Fruit fly (Drosophila melanogaster) whole organism, embryonic: ENCODE measurements around the gene trbd.
A peak's percentile ranks its signal among the peaks of the same experiment; 100 is the strongest.

Source experiments
- Abd-B ChIP-seq: fragments of 200-800 bp; sonication (Bioruptor generic); optimal IDR thresholded peaks from 2 replicates; lab custom pipeline; 2018; ENCODE audit warnings: missing biosample characterization, mild to moderate bottlenecking, missing genetic modification characterization, moderate library complexity
- Aef1 ChIP-seq: fragments of 200-800 bp; sonication (Bioruptor generic); IDR thresholded peaks from 3 replicates; pipeline ENCODE4 v1.3.6; 2022; ENCODE audit warnings: missing biosample characterization, missing genetic modification characterization
- BtbVII ChIP-seq: fragments of 200-800 bp; sonication (Bioruptor generic); optimal IDR thresholded peaks from 3 replicates; lab custom pipeline; 2017; ENCODE audit warnings: missing biosample characterization, mild to moderate bottlenecking, missing genetic modification characterization
- CG10366 ChIP-seq: fragments of 200-800 bp; sonication (Bioruptor generic); IDR thresholded peaks from 2 replicates; pipeline ENCODE4 v1.3.6; 2022; ENCODE audit warnings: missing biosample characterization, missing genetic modification characterization
- CG10979 ChIP-seq: fragments of 200-800 bp; sonication (Bioruptor generic); optimal IDR thresholded peaks from 2 replicates; lab custom pipeline; 2018; ENCODE audit warnings: missing biosample characterization, mild to moderate bottlenecking, missing genetic modification characterization, moderate library complexity
- CG11560 ChIP-seq: fragments of 200-800 bp; sonication (Bioruptor generic); IDR thresholded peaks from 3 replicates; pipeline ENCODE4 v1.3.6; 2022; ENCODE audit warnings: missing biosample characterization, missing genetic modification characterization
- CG11696 ChIP-seq: fragments of 200-800 bp; sonication (Bioruptor generic); IDR thresholded peaks from 2 replicates; pipeline ENCODE4 v1.3.6; 2022; ENCODE audit warnings: missing biosample characterization, missing genetic modification characterization
- CG11723 ChIP-seq: fragments of 200-800 bp; sonication (Bioruptor generic); optimal IDR thresholded peaks from 2 replicates; lab custom pipeline; 2017; ENCODE audit warnings: missing biosample characterization, mild to moderate bottlenecking, missing genetic modification characterization
- CG13624 ChIP-seq: fragments of 200-800 bp; sonication (Bioruptor generic); optimal IDR thresholded peaks from 2 replicates; lab custom pipeline; 2016; ENCODE audit warnings: missing biosample characterization, missing genetic modification characterization
- CG17829 ChIP-seq: fragments of 200-800 bp; optimal IDR thresholded peaks from 2 replicates; lab custom pipeline; 2019; ENCODE audit warnings: missing biosample characterization, mild to moderate bottlenecking, missing genetic modification characterization, moderate library complexity
- CG2199 ChIP-seq: fragments of 200-800 bp; sonication (Bioruptor generic); IDR thresholded peaks from 3 replicates; pipeline ENCODE4 v1.3.6; 2022; ENCODE audit warnings: missing biosample characterization, missing genetic modification characterization
- CG31441 ChIP-seq: fragments of 200-800 bp; sonication (Bioruptor generic); IDR thresholded peaks from 2 replicates; pipeline ENCODE4 v1.3.6; 2022; ENCODE audit warnings: missing biosample characterization, missing genetic modification characterization
- CG34376 ChIP-seq: fragments of 200-800 bp; sonication (Bioruptor generic); optimal IDR thresholded peaks from 2 replicates; lab custom pipeline; 2018; ENCODE audit warnings: missing biosample characterization, mild to moderate bottlenecking, missing genetic modification characterization
- CG4424 ChIP-seq: fragments of 200-800 bp; sonication (Bioruptor generic); optimal IDR thresholded peaks from 3 replicates; lab custom pipeline; 2016; ENCODE audit warnings: missing biosample characterization, missing genetic modification characterization
- CG4854 ChIP-seq: fragments of 200-800 bp; sonication (Bioruptor generic); optimal IDR thresholded peaks from 2 replicates; lab custom pipeline; 2016; ENCODE audit warnings: missing biosample characterization, missing genetic modification characterization, inconsistent platforms
- CG8290 ChIP-seq, 3 experiments: fragments of 200-800 bp; sonication (Bioruptor generic); optimal IDR thresholded peaks; 2 replicates each; lab custom pipeline; 2016 to 2019; ENCODE audit warnings: missing biosample characterization in 3 of 3, missing genetic modification characterization in 3 of 3, mild to moderate bottlenecking in 2 of 3, moderate library complexity in 1 of 3
- CG8765 ChIP-seq: fragments of 200-800 bp; sonication (Bioruptor generic); IDR thresholded peaks from 2 replicates; pipeline ENCODE4 v1.3.6; 2022; ENCODE audit warnings: missing biosample characterization, missing genetic modification characterization
- Chrac-16 ChIP-seq: fragments of 200-800 bp; sonication (Bioruptor generic); optimal IDR thresholded peaks from 3 replicates; lab custom pipeline; 2016; ENCODE audit warnings: missing biosample characterization, missing genetic modification characterization
- E2f2 ChIP-seq: fragments of 200-800 bp; sonication (Bioruptor generic); IDR thresholded peaks from 2 replicates; pipeline ENCODE4 v1.3.6; 2022; ENCODE audit warnings: missing biosample characterization, missing genetic modification characterization
- Ets65A ChIP-seq: fragments of 200-800 bp; sonication (Bioruptor generic); peaks from one replicate; lab custom pipeline; 2016; ENCODE audit warnings: missing biosample characterization, missing genetic modification characterization
- H15 ChIP-seq: fragments of 200-800 bp; sonication (Bioruptor generic); IDR thresholded peaks from 3 replicates; pipeline ENCODE4 v1.3.6; 2022; ENCODE audit warnings: missing biosample characterization, missing genetic modification characterization
- HLH3B ChIP-seq: fragments of 200-800 bp; sonication (Bioruptor generic); IDR thresholded peaks from 2 replicates; pipeline ENCODE4 v1.3.6; 2022; ENCODE audit warnings: missing biosample characterization, missing genetic modification characterization
- HLH4C ChIP-seq: fragments of 200-800 bp; sonication (Bioruptor generic); IDR thresholded peaks from 3 replicates; pipeline ENCODE4 v1.3.6; 2022; ENCODE audit warnings: missing biosample characterization, missing genetic modification characterization; ENCODE audit not compliant: partially characterized antibody
- HmgD ChIP-seq: fragments of 200-800 bp; sonication (Bioruptor generic); optimal IDR thresholded peaks from 3 replicates; lab custom pipeline; 2016; ENCODE audit warnings: missing biosample characterization, missing genetic modification characterization
- Hr3 ChIP-seq: fragments of 200-800 bp; sonication (Bioruptor generic); optimal IDR thresholded peaks from 3 replicates; lab custom pipeline; 2016; ENCODE audit warnings: missing biosample characterization, missing genetic modification characterization
- Lim3 ChIP-seq: fragments of 200-800 bp; sonication (Bioruptor generic); IDR thresholded peaks from 2 replicates; pipeline ENCODE4 v1.3.6; 2022; ENCODE audit warnings: missing biosample characterization, missing genetic modification characterization
- Sin3A ChIP-seq: fragments of >200 bp; optimal IDR thresholded peaks from 2 replicates; lab custom pipeline; 2018
- Spps ChIP-seq: fragments of 200-800 bp; sonication (Bioruptor generic); optimal IDR thresholded peaks from 2 replicates; lab custom pipeline; 2018; ENCODE audit warnings: missing biosample characterization, mild to moderate bottlenecking, missing genetic modification characterization
- Trl ChIP-seq, 3 experiments: fragments of >200 bp in 2 of 3; fragments of 200-800 bp in 1 of 3; sonication (Bioruptor generic) in 1 of 3; optimal IDR thresholded peaks; 2 replicates in 1 of 3; 3 replicates in 2 of 3; lab custom pipeline; 2016 to 2017; ENCODE audit warnings: missing biosample characterization in 1 of 3, missing genetic modification characterization in 1 of 3
- Xrp1 ChIP-seq: fragments of 200-800 bp; sonication (Bioruptor generic); IDR thresholded peaks from 2 replicates; pipeline ENCODE4 v1.3.6; 2022; ENCODE audit warnings: missing biosample characterization, missing genetic modification characterization
- abd-A ChIP-seq: fragments of 200-800 bp; sonication (Bioruptor generic); optimal IDR thresholded peaks from 3 replicates; lab custom pipeline; 2019; ENCODE audit warnings: missing biosample characterization, mild to moderate bottlenecking, missing genetic modification characterization, moderate library complexity
- aop ChIP-seq: fragments of 200-800 bp; sonication (Bioruptor generic); IDR thresholded peaks from 2 replicates; pipeline ENCODE4 v1.3.6; 2022; ENCODE audit warnings: missing biosample characterization, missing genetic modification characterization
- az2 ChIP-seq: fragments of 200-800 bp; sonication (Bioruptor generic); optimal IDR thresholded peaks from 3 replicates; lab custom pipeline; 2016; ENCODE audit warnings: missing biosample characterization, missing genetic modification characterization
- caup ChIP-seq: fragments of 200-800 bp; sonication (Bioruptor generic); optimal IDR thresholded peaks from 3 replicates; lab custom pipeline; 2017; ENCODE audit warnings: missing biosample characterization, mild to moderate bottlenecking, missing genetic modification characterization, moderate library complexity; ENCODE audit not compliant: severe bottlenecking
- chm ChIP-seq: fragments of 200-800 bp; sonication (Bioruptor generic); IDR thresholded peaks from 2 replicates; pipeline ENCODE4 v1.3.6; 2022; ENCODE audit warnings: missing biosample characterization, missing genetic modification characterization
- dati ChIP-seq: fragments of 200-800 bp; sonication (Bioruptor generic); IDR thresholded peaks from 2 replicates; pipeline ENCODE4 v1.3.6; 2022; ENCODE audit warnings: missing biosample characterization, missing genetic modification characterization
- dpn ChIP-seq, 2 experiments: fragments of 200-800 bp; sonication (Bioruptor generic); optimal IDR thresholded peaks; 3 replicates each; lab custom pipeline; 2016; ENCODE audit warnings: missing biosample characterization in 2 of 2, missing genetic modification characterization in 2 of 2
- en ChIP-seq: fragments of 200-800 bp; sonication (Bioruptor generic); optimal IDR thresholded peaks from 2 replicates; lab custom pipeline; 2016; ENCODE audit warnings: missing biosample characterization, missing genetic modification characterization
- grn ChIP-seq: fragments of 200-800 bp; sonication (Bioruptor generic); optimal IDR thresholded peaks from 3 replicates; lab custom pipeline; 2017; ENCODE audit warnings: missing biosample characterization, missing genetic modification characterization
- h ChIP-seq: fragments of >200 bp; optimal IDR thresholded peaks from 2 replicates; lab custom pipeline; 2017
- ind ChIP-seq: fragments of 200-800 bp; sonication (Bioruptor generic); optimal IDR thresholded peaks from 3 replicates; lab custom pipeline; 2016; ENCODE audit warnings: missing biosample characterization, missing genetic modification characterization
- mld ChIP-seq: fragments of 200-800 bp; sonication (Bioruptor generic); IDR thresholded peaks from 3 replicates; pipeline ENCODE4 v1.3.6; 2022; ENCODE audit warnings: missing biosample characterization, missing genetic modification characterization; ENCODE audit not compliant: partially characterized antibody
- nmo ChIP-seq: fragments of 200-800 bp; sonication (Bioruptor generic); optimal IDR thresholded peaks from 2 replicates; lab custom pipeline; 2018; ENCODE audit warnings: missing biosample characterization, mild to moderate bottlenecking, missing genetic modification characterization, moderate library complexity
- p53 ChIP-seq: fragments of 200-800 bp; sonication (Bioruptor generic); optimal IDR thresholded peaks from 2 replicates; lab custom pipeline; 2016; ENCODE audit warnings: missing biosample characterization, missing genetic modification characterization
- peb ChIP-seq: fragments of 200-800 bp; sonication (Bioruptor generic); IDR thresholded peaks from 2 replicates; pipeline ENCODE4 v1.3.6; 2022; ENCODE audit warnings: missing biosample characterization, missing genetic modification characterization
- phol ChIP-seq: fragments of 200-800 bp; sonication (Bioruptor generic); optimal IDR thresholded peaks from 3 replicates; lab custom pipeline; 2018; ENCODE audit warnings: missing biosample characterization, mild to moderate bottlenecking, missing genetic modification characterization, moderate library complexity
- pzg ChIP-seq: fragments of 200-800 bp; sonication (Bioruptor generic); optimal IDR thresholded peaks from 3 replicates; lab custom pipeline; 2018; ENCODE audit warnings: missing biosample characterization, mild to moderate bottlenecking, missing genetic modification characterization, moderate library complexity
- ro ChIP-seq: fragments of 200-800 bp; sonication (Bioruptor generic); IDR thresholded peaks from 2 replicates; pipeline ENCODE4 v1.3.6; 2022; ENCODE audit warnings: missing biosample characterization, missing genetic modification characterization
- salm ChIP-seq: fragments of 200-800 bp; sonication (Bioruptor generic); optimal IDR thresholded peaks from 2 replicates; lab custom pipeline; 2018; ENCODE audit warnings: missing biosample characterization, mild to moderate bottlenecking, missing genetic modification characterization
- sens-2 ChIP-seq: fragments of 200-800 bp; sonication (Bioruptor generic); IDR thresholded peaks from 2 replicates; pipeline ENCODE4 v1.3.6; 2022; ENCODE audit warnings: missing biosample characterization, missing genetic modification characterization
- sim ChIP-seq: fragments of 200-800 bp; sonication (Bioruptor generic); IDR thresholded peaks from 2 replicates; pipeline ENCODE4 v1.3.6; 2022; ENCODE audit warnings: missing biosample characterization, missing genetic modification characterization
- tio ChIP-seq: fragments of 200-800 bp; sonication (Bioruptor generic); optimal IDR thresholded peaks from 2 replicates; lab custom pipeline; 2017; ENCODE audit warnings: missing biosample characterization, missing genetic modification characterization, inconsistent platforms

Gene trbd

DNA sequence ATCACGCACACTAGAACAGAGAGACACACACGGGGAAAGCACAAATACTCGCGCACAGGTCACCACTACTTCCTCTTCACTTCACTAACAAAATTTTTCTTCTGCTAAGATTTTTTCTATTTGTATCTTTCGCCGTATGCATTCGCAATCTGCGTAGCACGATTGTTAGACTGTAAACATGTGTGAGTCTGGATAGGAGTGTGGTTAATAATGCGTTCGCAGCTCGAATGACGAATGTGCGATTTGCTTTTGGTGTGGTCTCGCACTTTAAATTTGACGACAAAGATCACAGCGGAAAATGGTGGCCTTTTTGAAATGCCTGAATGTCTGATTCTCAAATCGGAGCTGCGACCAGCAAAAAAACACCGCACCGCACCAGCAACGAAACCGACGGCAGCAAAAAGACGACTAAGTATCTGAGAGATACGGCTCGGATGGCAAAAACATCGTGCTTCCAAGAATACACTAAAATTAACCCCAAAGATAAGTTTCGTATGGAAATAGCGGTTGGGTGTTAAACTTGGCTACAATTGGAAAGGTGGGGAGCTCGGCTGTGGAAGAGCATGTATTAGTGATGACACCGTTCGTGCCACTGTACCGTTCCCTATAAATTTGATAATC, 5.7 kb downstream of the trbd start, which contains the start of gene Unc-115a (continued):
- no peak for TF ChIP-seq Trl (optimal IDR thresholded peaks at IDR 0.05; lab: Kevin White, UChicago)
- TF ChIP-seq Trl (GFP tag; optimal IDR thresholded peaks at IDR 0.05; lab: Kevin White, UChicago): peak; percentile 30
- peak; percentile 38 for TF ChIP-seq Sin3A
- peak; percentile 36 to 47 for TF ChIP-seq dpn (GFP tag; optimal IDR thresholded peaks at IDR 0.05; lab: Kevin White, UChicago)
- TF ChIP-seq tio (GFP tag; lab: Kevin White, UChicago): no peak
- TF ChIP-seq CG11696: no peak
- TF ChIP-seq sens-2 (GFP tag; lab: Robert Waterston, UW): no peak
- TF ChIP-seq Spps (tag; lab: Kevin White, UChicago): no peak
- TF ChIP-seq aop: no peak
- TF ChIP-seq mld (GFP tag; lab: Robert Waterston, UW): no peak
- no peak for TF ChIP-seq Chrac-16 (GFP tag; lab: Kevin White, UChicago)
- TF ChIP-seq CG11723 (GFP tag; lab: Kevin White, UChicago): no peak
- no peak for TF ChIP-seq dati (GFP tag; lab: Robert Waterston, UW)
- no peak for TF ChIP-seq ro (GFP tag; lab: Robert Waterston, UW)
- TF ChIP-seq CG11560: no peak
- TF ChIP-seq Aef1 (GFP tag; lab: Robert Waterston, UW): no peak
- TF ChIP-seq CG10366 (GFP tag; lab: Robert Waterston, UW): no peak
- peak; percentile 63 for TF ChIP-seq nmo (GFP tag; lab: Kevin White, UChicago)
- no peak for TF ChIP-seq HLH4C (GFP tag; lab: Robert Waterston, UW)
- no peak for TF ChIP-seq p53 (GFP tag; lab: Kevin White, UChicago)
- no peak for TF ChIP-seq en (GFP tag; lab: Kevin White, UChicago)
- TF ChIP-seq CG34376 (GFP tag; lab: Kevin White, UChicago): peak; percentile 52
- no peak for TF ChIP-seq CG8765 (GFP tag; lab: Robert Waterston, UW)
- TF ChIP-seq salm (tag; lab: Kevin White, UChicago): peak; percentile 47
- no peak for TF ChIP-seq E2f2 (GFP tag; lab: Robert Waterston, UW)
- no peak for TF ChIP-seq Lim3 (GFP tag; lab: Robert Waterston, UW)
- no peak for TF ChIP-seq CG4854 (GFP tag; lab: Kevin White, UChicago)
- peak; percentile 61 for TF ChIP-seq caup (GFP tag; lab: Kevin White, UChicago)
- TF ChIP-seq HLH3B (GFP tag; lab: Robert Waterston, UW): no peak
- TF ChIP-seq CG31441: no peak
- TF ChIP-seq abd-A (tag; lab: Kevin White, UChicago): no peak
- TF ChIP-seq CG4424: no peak
- no peak for TF ChIP-seq CG2199 (GFP tag; lab: Robert Waterston, UW)
- TF ChIP-seq phol (tag; lab: Kevin White, UChicago): peak; percentile 59
- peak; percentile 24 for TF ChIP-seq Hr3 (GFP tag; lab: Kevin White, UChicago)
- TF ChIP-seq CG8290 (GFP tag; optimal IDR thresholded peaks at IDR 0.05; lab: Kevin White, UChicago): peak; percentile 12
- peak in 1 of 2 experiments; percentile 86 for TF ChIP-seq CG8290 (tag; optimal IDR thresholded peaks at IDR 0.05; lab: Kevin White, UChicago)
- TF ChIP-seq h (lab: Kevin White, UChicago): no peak
- no peak for TF ChIP-seq az2 (GFP tag; lab: Kevin White, UChicago)
- peak; percentile 78 for TF ChIP-seq CG13624
- no peak for TF ChIP-seq Xrp1 (GFP tag; lab: Robert Waterston, UW)
- TF ChIP-seq peb: no peak
- TF ChIP-seq BtbVII (GFP tag; lab: Kevin White, UChicago): peak; percentile 41
- TF ChIP-seq grn (GFP tag; lab: Kevin White, UChicago): peak; percentile 70
- no peak for TF ChIP-seq sim (GFP tag; lab: Robert Waterston, UW)
- TF ChIP-seq H15 (GFP tag; lab: Robert Waterston, UW): no peak
- peak; percentile 78 for TF ChIP-seq CG17829 (tag; lab: Kevin White, UChicago)
- no peak for TF ChIP-seq Abd-B (GFP tag; lab: Kevin White, UChicago)
- no peak for TF ChIP-seq ind (GFP tag; lab: Kevin White, UChicago)
- TF ChIP-seq chm (GFP tag; lab: Robert Waterston, UW): no peak
- TF ChIP-seq pzg (GFP tag; lab: Kevin White, UChicago): peak; percentile 97
- TF ChIP-seq CG10979: peak; percentile 36
- TF ChIP-seq HmgD (GFP tag; lab: Kevin White, UChicago): peak; percentile 7
- peak; percentile 90 for TF ChIP-seq Ets65A (GFP tag; lab: Kevin White, UChicago)
